Worm (Caenorhabditis elegans) whole organism, L2 larva: ENCODE data around the gene lag-2.

ENCODE experiments used
- C34F6.9 ChIP-seq: fragments of 150-350 bp; optimal IDR thresholded peaks from 2 replicates; lab custom pipeline; 2014; ENCODE audit warnings: missing biosample characterization, missing genetic modification characterization
- F13H6.1 ChIP-seq: sonication (generic microtip); optimal IDR thresholded peaks from 2 replicates; lab custom pipeline; 2016; ENCODE audit warnings: missing genetic modification characterization, missing compliant biosample characterization
- R02D3.7 ChIP-seq: fragments of 150-350 bp; optimal IDR thresholded peaks from 2 replicates; lab custom pipeline; 2014; ENCODE audit warnings: missing biosample characterization, missing genetic modification characterization
- Y55F3AM.14 ChIP-seq: fragments of 200-800 bp; sonication (Bioruptor generic); optimal IDR thresholded peaks from 2 replicates; lab custom pipeline; 2018; ENCODE audit warnings: mild to moderate bottlenecking, missing genetic modification characterization, missing compliant biosample characterization
- ZK546.5 ChIP-seq: sonication (generic microtip); optimal IDR thresholded peaks from 2 replicates; lab custom pipeline; 2017; ENCODE audit warnings: missing biosample characterization, missing genetic modification characterization
- aly-2 ChIP-seq: fragments of 150-350 bp; optimal IDR thresholded peaks from 2 replicates; lab custom pipeline; 2014; ENCODE audit warnings: missing biosample characterization, missing genetic modification characterization
- ama-1 ChIP-seq: fragments of 150-350 bp; optimal IDR thresholded peaks from 2 replicates; lab custom pipeline; 2018; ENCODE audit warnings: inconsistent platforms
- blmp-1 ChIP-seq: sonication (generic microtip); optimal IDR thresholded peaks from 2 replicates; lab custom pipeline; 2017; ENCODE audit warnings: missing genetic modification characterization, mild to moderate bottlenecking, missing compliant biosample characterization, antibody characterized with exemption, moderate library complexity; ENCODE audit not compliant: insufficient read depth
- ceh-16 ChIP-seq: fragments of 150-350 bp; optimal IDR thresholded peaks from 2 replicates; lab custom pipeline; 2014; ENCODE audit warnings: missing biosample characterization, missing genetic modification characterization
- ceh-82 ChIP-seq: fragments of 150-350 bp; optimal IDR thresholded peaks from 2 replicates; lab custom pipeline; 2014; ENCODE audit warnings: missing biosample characterization, missing genetic modification characterization
- dmd-4 ChIP-seq: sonication (generic microtip); optimal IDR thresholded peaks from 2 replicates; lab custom pipeline; 2017; ENCODE audit warnings: missing biosample characterization, missing genetic modification characterization
- egl-27 ChIP-seq: sonication (generic microtip); optimal IDR thresholded peaks from 3 replicates; lab custom pipeline; 2017; ENCODE audit warnings: missing biosample characterization, missing genetic modification reagents, missing genetic modification characterization
- elt-1 ChIP-seq: fragments of 150-350 bp; optimal IDR thresholded peaks from 2 replicates; lab custom pipeline; 2014; ENCODE audit warnings: missing biosample characterization, missing genetic modification characterization
- elt-3 ChIP-seq: sonication (generic microtip); optimal IDR thresholded peaks from 2 replicates; lab custom pipeline; 2017; ENCODE audit warnings: missing biosample characterization, missing genetic modification characterization
- fos-1 ChIP-seq: fragments of 150-350 bp; optimal IDR thresholded peaks from 2 replicates; lab custom pipeline; 2014; ENCODE audit warnings: missing biosample characterization, missing genetic modification characterization
- lin-11 ChIP-seq: fragments of 150-350 bp; sonication (generic microtip); optimal IDR thresholded peaks from 2 replicates; lab custom pipeline; 2014; ENCODE audit warnings: missing biosample characterization, missing genetic modification characterization, inconsistent platforms, mixed read lengths
- lin-13 ChIP-seq: fragments of 150-350 bp; optimal IDR thresholded peaks from 2 replicates; lab custom pipeline; 2014; ENCODE audit warnings: missing biosample characterization, missing genetic modification reagents, missing genetic modification characterization
- lin-39 ChIP-seq: fragments of 150-350 bp; optimal IDR thresholded peaks from 2 replicates; lab custom pipeline; 2014; ENCODE audit warnings: missing biosample characterization, missing genetic modification reagents, missing genetic modification characterization
- lsy-2 ChIP-seq, 2 experiments: fragments of 150-350 bp in 1 of 2; sonication (generic microtip) in 1 of 2; optimal IDR thresholded peaks; 2 replicates each; lab custom pipeline; 2014 to 2017; ENCODE audit warnings: missing biosample characterization in 2 of 2, missing genetic modification characterization in 2 of 2
- mab-5 ChIP-seq: fragments of 150-350 bp; optimal IDR thresholded peaks from 2 replicates; lab custom pipeline; 2014; ENCODE audit warnings: missing biosample characterization, missing genetic modification characterization
- mbf-1 ChIP-seq: sonication (generic microtip); optimal IDR thresholded peaks from 2 replicates; lab custom pipeline; 2017; ENCODE audit warnings: missing biosample characterization, missing genetic modification characterization
- mdl-1 ChIP-seq, 2 experiments: fragments of 150-350 bp in 1 of 2; sonication (generic microtip) in 1 of 2; optimal IDR thresholded peaks; 2 replicates each; lab custom pipeline; 2017; ENCODE audit warnings: missing biosample characterization in 2 of 2, missing genetic modification characterization in 2 of 2
- nhr-10 ChIP-seq: sonication (generic microtip); optimal IDR thresholded peaks from 2 replicates; lab custom pipeline; 2017; ENCODE audit warnings: missing biosample characterization, missing genetic modification characterization
- nhr-11 ChIP-seq: fragments of 150-350 bp; optimal IDR thresholded peaks from 2 replicates; lab custom pipeline; 2014; ENCODE audit warnings: missing biosample characterization, missing genetic modification characterization
- nhr-12 ChIP-seq: fragments of 150-350 bp; optimal IDR thresholded peaks from 2 replicates; lab custom pipeline; 2014; ENCODE audit warnings: missing biosample characterization, missing genetic modification characterization
- nhr-21 ChIP-seq: fragments of 150-350 bp; optimal IDR thresholded peaks from 2 replicates; lab custom pipeline; 2014; ENCODE audit warnings: missing biosample characterization, missing genetic modification characterization
- nhr-23 ChIP-seq: fragments of 150-350 bp; optimal IDR thresholded peaks from 2 replicates; lab custom pipeline; 2014; ENCODE audit warnings: missing biosample characterization, missing genetic modification reagents, missing genetic modification characterization
- nhr-237 ChIP-seq: fragments of 150-350 bp; optimal IDR thresholded peaks from 2 replicates; lab custom pipeline; 2014; ENCODE audit warnings: missing biosample characterization, missing genetic modification characterization
- nhr-25 ChIP-seq: fragments of 150-350 bp; sonication (generic microtip); optimal IDR thresholded peaks from 3 replicates; lab custom pipeline; 2014; ENCODE audit warnings: missing biosample characterization, missing genetic modification characterization
- nhr-6 ChIP-seq: fragments of 150-350 bp; optimal IDR thresholded peaks from 2 replicates; lab custom pipeline; 2014; ENCODE audit warnings: missing biosample characterization, missing genetic modification characterization
- nhr-77 ChIP-seq: fragments of 150-350 bp; optimal IDR thresholded peaks from 2 replicates; lab custom pipeline; 2014; ENCODE audit warnings: missing biosample characterization, missing genetic modification characterization
- peb-1 ChIP-seq: fragments of 150-350 bp; optimal IDR thresholded peaks from 2 replicates; lab custom pipeline; 2014; ENCODE audit warnings: missing biosample characterization, missing genetic modification characterization
- sma-3 ChIP-seq: sonication (generic microtip); optimal IDR thresholded peaks from 2 replicates; lab custom pipeline; 2016; ENCODE audit warnings: missing genetic modification reagents, missing genetic modification characterization, missing compliant biosample characterization
- sma-9 ChIP-seq, 2 experiments: fragments of 150-350 bp in 1 of 2; sonication (generic microtip) in 1 of 2; optimal IDR thresholded peaks; 2 replicates each; lab custom pipeline; 2014 to 2016; ENCODE audit warnings: missing genetic modification characterization in 2 of 2, mild to moderate bottlenecking in 1 of 2, missing biosample characterization in 1 of 2, missing compliant biosample characterization in 1 of 2, missing genetic modification reagents in 1 of 2, moderate library complexity in 1 of 2
- snpc-4 ChIP-seq: fragments of 150-350 bp; optimal IDR thresholded peaks from 2 replicates; lab custom pipeline; 2014; ENCODE audit warnings: missing biosample characterization, missing genetic modification characterization
- unc-39 ChIP-seq: fragments of 150-350 bp; optimal IDR thresholded peaks from 2 replicates; lab custom pipeline; 2014; ENCODE audit warnings: missing biosample characterization, missing genetic modification characterization
- unc-55 ChIP-seq: fragments of 150-350 bp; sonication (generic microtip); optimal IDR thresholded peaks from 3 replicates; lab custom pipeline; 2014; ENCODE audit warnings: missing biosample characterization, missing genetic modification reagents, missing genetic modification characterization
- zag-1 ChIP-seq: fragments of 150-350 bp; optimal IDR thresholded peaks from 2 replicates; lab custom pipeline; 2014; ENCODE audit warnings: missing biosample characterization, missing genetic modification characterization
- ztf-1 ChIP-seq: fragments of 200-800 bp; sonication (Bioruptor generic); conservative IDR thresholded peaks from 2 replicates; pipeline ENCODE4 v1.3.6; 2022; ENCODE audit warnings: missing genetic modification characterization, missing compliant biosample characterization
- ztf-11 ChIP-seq: sonication (generic microtip); optimal IDR thresholded peaks from 2 replicates; lab custom pipeline; 2017; ENCODE audit warnings: missing biosample characterization, missing genetic modification characterization
- ztf-4 ChIP-seq: fragments of 150-350 bp; optimal IDR thresholded peaks from 2 replicates; lab custom pipeline; 2014; ENCODE audit warnings: missing biosample characterization, missing genetic modification characterization

lag-2 gene

ce11 chrV:3158379-3158778 is 29.8 kb upstream of the lag-2 start:
- TF ChIP-seq nhr-11 (tag; lab: Kevin White, UChicago), result no peak
- no peak for TF ChIP-seq sma-9 (GFP tag; optimal IDR thresholded peaks at IDR 0.05; lab: Kevin White, UChicago)
- no peak for TF ChIP-seq sma-9 (tag; optimal IDR thresholded peaks at IDR 0.05; lab: Kevin White, UChicago)
- no peak for TF ChIP-seq nhr-25 (tag; lab: Kevin White, UChicago)
- TF ChIP-seq nhr-12 (tag; lab: Kevin White, UChicago), result no peak
- TF ChIP-seq nhr-77, result no peak
- TF ChIP-seq mab-5 (tag; lab: Kevin White, UChicago), result no peak
- no peak for TF ChIP-seq nhr-10 (tag; lab: Kevin White, UChicago)
- TF ChIP-seq ztf-1 (GFP tag; lab: Robert Waterston, UW), result no peak
- TF ChIP-seq mbf-1 (tag; lab: Kevin White, UChicago), result no peak
- TF ChIP-seq Y55F3AM.14 (GFP tag; lab: Kevin White, UChicago), result no peak
- TF ChIP-seq dmd-4 (tag; lab: Kevin White, UChicago), result no peak
- no peak for TF ChIP-seq peb-1
- no peak for TF ChIP-seq ztf-4 (tag; lab: Kevin White, UChicago)
- no peak for TF ChIP-seq nhr-23 (tag; lab: Kevin White, UChicago)
- TF ChIP-seq aly-2 (tag; lab: Kevin White, UChicago), result no peak
- no peak for TF ChIP-seq nhr-6 (tag; lab: Kevin White, UChicago)

ce11 chrV:3159252-3159651 is 28.9 kb upstream of the lag-2 start, which contains the start of gene C36C5.12:
Gene C36C5.12, minus strand, starts transcription at chrV:3159352.
- TF ChIP-seq C34F6.9 (tag; lab: Kevin White, UChicago), result no peak
- TF ChIP-seq nhr-237 (tag; lab: Kevin White, UChicago), result no peak
- no peak for TF ChIP-seq ZK546.5 (tag; lab: Kevin White, UChicago)
- no peak for TF ChIP-seq zag-1
- TF ChIP-seq lsy-2 (tag; optimal IDR thresholded peaks at IDR 0.05; lab: Kevin White, UChicago), result no peak
- no peak for TF ChIP-seq egl-27
- no peak for TF ChIP-seq ztf-1 (GFP tag; lab: Robert Waterston, UW)
- no peak for TF ChIP-seq nhr-25 (tag; lab: Kevin White, UChicago)
- no peak for TF ChIP-seq ama-1
- TF ChIP-seq ceh-16 (tag; lab: Kevin White, UChicago), result no peak
- no peak for TF ChIP-seq aly-2 (tag; lab: Kevin White, UChicago)
- TF ChIP-seq Y55F3AM.14 (GFP tag; lab: Kevin White, UChicago), result no peak
- no peak for TF ChIP-seq mbf-1 (tag; lab: Kevin White, UChicago)
- no peak for TF ChIP-seq nhr-21 (tag; lab: Kevin White, UChicago)
- TF ChIP-seq nhr-11 (tag; lab: Kevin White, UChicago), result no peak
- no peak for TF ChIP-seq snpc-4
- no peak for TF ChIP-seq nhr-10 (tag; lab: Kevin White, UChicago)
- TF ChIP-seq dmd-4 (tag; lab: Kevin White, UChicago), result no peak
- TF ChIP-seq ztf-11 (tag; lab: Kevin White, UChicago), result no peak
- TF ChIP-seq F13H6.1, result no peak
- TF ChIP-seq, all 48 proteins: peak for 0

ce11 chrV:3162299-3162698 is 25.8 kb upstream of the lag-2 start:
- TF ChIP-seq ama-1 (no peak), nhr-11 (tag; lab: Kevin White, UChicago) (no peak), mbf-1 (tag; lab: Kevin White, UChicago) (no peak), ceh-16 (tag; lab: Kevin White, UChicago) (no peak), sma-3 (GFP tag; lab: Kevin White, UChicago) (no peak), aly-2 (tag; lab: Kevin White, UChicago) (no peak), nhr-25 (tag; lab: Kevin White, UChicago) (no peak)

- TF ChIP-seq R02D3.7 (tag; lab: Kevin White, UChicago), result no peak
- TF ChIP-seq unc-55, result no peak
- TF ChIP-seq dmd-4 (tag; lab: Kevin White, UChicago), result no peak
- TF ChIP-seq unc-39, result no peak
- TF ChIP-seq Y55F3AM.14 (GFP tag; lab: Kevin White, UChicago), result no peak
- TF ChIP-seq sma-3 (GFP tag; lab: Kevin White, UChicago), result no peak
Observed at ce11 chrV:3163143-3163542, 25.0 kb upstream of the lag-2 start.

ce11 chrV:3165438-3165837 is 22.7 kb upstream of the lag-2 start, which contains the start of gene C36C5.14:
Gene C36C5.14, minus strand, starts transcription at chrV:3165538.
- TF ChIP-seq mdl-1 (tag; optimal IDR thresholded peaks at IDR 0.05; lab: Kevin White, UChicago) (no peak), lin-13 (GFP tag; lab: Kevin White, UChicago) (no peak), unc-39 (no peak), fos-1 (tag; lab: Kevin White, UChicago) (no peak), elt-1 (tag; lab: Kevin White, UChicago) (no peak), R02D3.7 (tag; lab: Kevin White, UChicago) (no peak), egl-27 (no peak), mbf-1 (tag; lab: Kevin White, UChicago) (no peak), ceh-82 (tag; lab: Kevin White, UChicago) (no peak), sma-3 (GFP tag; lab: Kevin White, UChicago) (no peak), unc-55 (no peak), nhr-12 (tag; lab: Kevin White, UChicago) (no peak), lin-39 (tag; lab: Kevin White, UChicago) (no peak), elt-3 (no peak), nhr-6 (tag; lab: Kevin White, UChicago) (no peak), blmp-1 (no peak), lin-11 (tag; lab: Kevin White, UChicago) (no peak)
